Worm (Caenorhabditis elegans) whole organism, L1 larva: ENCODE data around the gene vps-33.1.

ENCODE experiments used
- C04F5.9 ChIP-seq: sonication (generic microtip); optimal IDR thresholded peaks from 2 replicates; lab custom pipeline; 2016; ENCODE audit warnings: missing genetic modification characterization, missing compliant biosample characterization
- C16A3.4 ChIP-seq: fragments of 150-350 bp; optimal IDR thresholded peaks from 2 replicates; lab custom pipeline; 2014; ENCODE audit warnings: missing biosample characterization, missing genetic modification characterization
- F16B12.6 ChIP-seq: fragments of 150-350 bp; optimal IDR thresholded peaks from 2 replicates; lab custom pipeline; 2014; ENCODE audit warnings: missing biosample characterization, missing genetic modification characterization
- aha-1 ChIP-seq: fragments of 150-350 bp; optimal IDR thresholded peaks from 2 replicates; lab custom pipeline; 2014; ENCODE audit warnings: missing biosample characterization, missing genetic modification characterization
- alr-1 ChIP-seq: fragments of 200-800 bp; sonication (Bioruptor generic); optimal IDR thresholded peaks from 2 replicates; lab custom pipeline; 2018; ENCODE audit warnings: borderline replicate concordance, mild to moderate bottlenecking, missing genetic modification characterization, missing compliant biosample characterization
- blmp-1 ChIP-seq: fragments of 150-350 bp; optimal IDR thresholded peaks from 2 replicates; lab custom pipeline; 2014; ENCODE audit warnings: missing biosample characterization, missing genetic modification characterization
- ceh-63 ChIP-seq: fragments of 200-800 bp; sonication (Bioruptor generic); optimal IDR thresholded peaks from 2 replicates; lab custom pipeline; 2018; ENCODE audit warnings: mild to moderate bottlenecking, missing genetic modification characterization, missing compliant biosample characterization
- ceh-88 ChIP-seq: fragments of 200-800 bp; sonication (Bioruptor generic); IDR thresholded peaks from 2 replicates; pipeline ENCODE4 v1.3.6; 2022; ENCODE audit warnings: missing genetic modification characterization, missing compliant biosample characterization
- dpl-1 ChIP-seq, 3 experiments: fragments of 150-350 bp in 2 of 3; sonication (generic microtip) in 1 of 3; optimal IDR thresholded peaks; 2 replicates each; lab custom pipeline; 2014 to 2017; ENCODE audit warnings: missing biosample characterization in 3 of 3, missing genetic modification characterization in 3 of 3, missing genetic modification reagents in 3 of 3
- dsc-1 ChIP-seq: sonication (generic microtip); optimal IDR thresholded peaks from 2 replicates; lab custom pipeline; 2016; ENCODE audit warnings: mild to moderate bottlenecking, missing genetic modification characterization, missing compliant biosample characterization
- efl-1 ChIP-seq, 4 experiments: fragments of 150-350 bp; optimal IDR thresholded peaks in 3 of 4; peaks in 1 of 4; 1 replicate in 1 of 4; 2 replicates in 3 of 4; lab custom pipeline; 2014; ENCODE audit warnings: missing biosample characterization in 2 of 4, missing genetic modification characterization in 2 of 4, missing genetic modification reagents in 2 of 4
- elt-3 ChIP-seq, 6 experiments: fragments of 150-350 bp in 1 of 6; sonication (generic microtip); optimal IDR thresholded peaks; 2 replicates each; lab custom pipeline; 2017 to 2018; ENCODE audit warnings: missing biosample characterization in 6 of 6, missing genetic modification characterization in 6 of 6, inconsistent platforms in 1 of 6
- fkh-4 ChIP-seq: sonication (generic microtip); optimal IDR thresholded peaks from 2 replicates; lab custom pipeline; 2016; ENCODE audit warnings: missing compliant biosample characterization, missing genetic modification characterization, borderline replicate concordance
- fkh-8 ChIP-seq: sonication (generic microtip); optimal IDR thresholded peaks from 2 replicates; lab custom pipeline; 2016; ENCODE audit warnings: mild to moderate bottlenecking, missing genetic modification characterization, missing compliant biosample characterization
- grh-1 ChIP-seq: fragments of 200-800 bp; sonication (Bioruptor generic); IDR thresholded peaks from 2 replicates; pipeline ENCODE4 v1.3.6; 2022; ENCODE audit warnings: missing genetic modification reagents, missing genetic modification characterization, missing compliant biosample characterization
- hlh-4 ChIP-seq: sonication (generic microtip); optimal IDR thresholded peaks from 2 replicates; lab custom pipeline; 2016; ENCODE audit warnings: mild to moderate bottlenecking, missing genetic modification characterization, missing compliant biosample characterization
- hpl-2 ChIP-seq: fragments of 150-350 bp; optimal IDR thresholded peaks from 2 replicates; lab custom pipeline; 2014; ENCODE audit warnings: missing biosample characterization, missing genetic modification reagents, missing genetic modification characterization
- irx-1 ChIP-seq: sonication (generic microtip); optimal IDR thresholded peaks from 2 replicates; lab custom pipeline; 2016; ENCODE audit warnings: missing genetic modification characterization, missing compliant biosample characterization
- lin-14 ChIP-seq: fragments of 200-800 bp; sonication (Bioruptor generic); optimal IDR thresholded peaks from 2 replicates; lab custom pipeline; 2018; ENCODE audit warnings: mild to moderate bottlenecking, missing genetic modification characterization, moderate library complexity, missing compliant biosample characterization
- lin-35 ChIP-seq, 2 experiments: fragments of 150-350 bp; optimal IDR thresholded peaks; 2 replicates each; lab custom pipeline; 2014; ENCODE audit warnings: missing biosample characterization in 2 of 2, missing genetic modification characterization in 2 of 2, missing genetic modification reagents in 2 of 2
- lir-3 ChIP-seq: sonication (generic microtip); optimal IDR thresholded peaks from 2 replicates; lab custom pipeline; 2016; ENCODE audit warnings: mild to moderate bottlenecking, missing genetic modification characterization, moderate library complexity, missing compliant biosample characterization; ENCODE audit not compliant: poor library complexity
- lsy-2 ChIP-seq, 2 experiments: fragments of 150-350 bp; optimal IDR thresholded peaks; 2 replicates each; lab custom pipeline; 2014; ENCODE audit warnings: missing biosample characterization in 2 of 2, missing genetic modification characterization in 2 of 2
- mab-9 ChIP-seq: fragments of 200-800 bp; sonication (Bioruptor generic); IDR thresholded peaks from 2 replicates; pipeline ENCODE4 v1.3.6; 2022; ENCODE audit warnings: missing genetic modification reagents, missing genetic modification characterization, missing compliant biosample characterization
- mdl-1 ChIP-seq, 2 experiments: fragments of 150-350 bp; optimal IDR thresholded peaks; 2 replicates each; lab custom pipeline; 2014 to 2017; ENCODE audit warnings: missing biosample characterization in 2 of 2, missing genetic modification characterization in 2 of 2, inconsistent platforms in 1 of 2
- mep-1 ChIP-seq: fragments of 150-350 bp; optimal IDR thresholded peaks from 2 replicates; lab custom pipeline; 2014; ENCODE audit warnings: missing biosample characterization, missing genetic modification characterization
- nhr-11 ChIP-seq: fragments of 150-350 bp; optimal IDR thresholded peaks from 2 replicates; lab custom pipeline; 2014; ENCODE audit warnings: missing biosample characterization, missing genetic modification characterization
- nhr-19 ChIP-seq: fragments of 200-800 bp; sonication (Bioruptor generic); conservative IDR thresholded peaks from 2 replicates; pipeline ENCODE4 v1.3.6; 2022; ENCODE audit warnings: missing genetic modification characterization, missing compliant biosample characterization
- nhr-20 ChIP-seq: sonication (generic microtip); optimal IDR thresholded peaks from 2 replicates; lab custom pipeline; 2016; ENCODE audit warnings: mild to moderate bottlenecking, missing genetic modification characterization, missing compliant biosample characterization
- nhr-237 ChIP-seq: fragments of 150-350 bp; optimal IDR thresholded peaks from 2 replicates; lab custom pipeline; 2014; ENCODE audit warnings: missing biosample characterization, missing genetic modification characterization
- nhr-28 ChIP-seq: fragments of 150-350 bp; optimal IDR thresholded peaks from 2 replicates; lab custom pipeline; 2014; ENCODE audit warnings: missing biosample characterization, missing genetic modification characterization
- nhr-47 ChIP-seq: sonication (generic microtip); optimal IDR thresholded peaks from 2 replicates; lab custom pipeline; 2016; ENCODE audit warnings: mild to moderate bottlenecking, missing genetic modification characterization, moderate library complexity, missing compliant biosample characterization
- nhr-71 ChIP-seq: sonication (generic microtip); optimal IDR thresholded peaks from 2 replicates; lab custom pipeline; 2016; ENCODE audit warnings: mild to moderate bottlenecking, missing genetic modification characterization, moderate library complexity, missing compliant biosample characterization
- nhr-76 ChIP-seq: sonication (generic microtip); optimal IDR thresholded peaks from 2 replicates; lab custom pipeline; 2017; ENCODE audit warnings: missing biosample characterization, missing genetic modification characterization
- nhr-77 ChIP-seq: fragments of 150-350 bp; optimal IDR thresholded peaks from 2 replicates; lab custom pipeline; 2014; ENCODE audit warnings: missing biosample characterization, missing genetic modification characterization
- nhr-85 ChIP-seq: sonication (generic microtip); peaks from one replicate; lab custom pipeline; 2016; ENCODE audit warnings: missing genetic modification characterization, inconsistent platforms, missing compliant biosample characterization
- pqm-1 ChIP-seq: sonication (generic microtip); optimal IDR thresholded peaks from 3 replicates; lab custom pipeline; 2017; ENCODE audit warnings: missing biosample characterization, missing genetic modification characterization
- rnt-1 ChIP-seq: sonication (generic microtip); optimal IDR thresholded peaks from 2 replicates; lab custom pipeline; 2016; ENCODE audit warnings: mild to moderate bottlenecking, missing genetic modification characterization, moderate library complexity, missing compliant biosample characterization
- snpc-4 ChIP-seq: fragments of 150-350 bp; optimal IDR thresholded peaks from 2 replicates; lab custom pipeline; 2014; ENCODE audit warnings: missing biosample characterization, missing genetic modification characterization
- sox-4 ChIP-seq: sonication (generic microtip); optimal IDR thresholded peaks from 2 replicates; lab custom pipeline; 2016; ENCODE audit warnings: missing genetic modification characterization, missing compliant biosample characterization
- sup-37 ChIP-seq: fragments of 200-800 bp; sonication (Bioruptor generic); optimal IDR thresholded peaks from 2 replicates; lab custom pipeline; 2018; ENCODE audit warnings: mild to moderate bottlenecking, missing genetic modification characterization, missing compliant biosample characterization
- swsn-7 ChIP-seq: sonication (generic microtip); optimal IDR thresholded peaks from 2 replicates; lab custom pipeline; 2016; ENCODE audit warnings: missing genetic modification characterization, missing compliant biosample characterization
- tbx-2 ChIP-seq: sonication (generic microtip); optimal IDR thresholded peaks from 2 replicates; lab custom pipeline; 2016; ENCODE audit warnings: missing genetic modification characterization, missing compliant biosample characterization
- tlp-1 ChIP-seq: fragments of 150-350 bp; optimal IDR thresholded peaks from 2 replicates; lab custom pipeline; 2014; ENCODE audit warnings: missing biosample characterization, missing genetic modification characterization
- unc-130 ChIP-seq: fragments of 150-350 bp; optimal IDR thresholded peaks from 2 replicates; lab custom pipeline; 2017; ENCODE audit warnings: missing biosample characterization, missing genetic modification characterization, inconsistent platforms
- unc-30 ChIP-seq: sonication (generic microtip); optimal IDR thresholded peaks from 2 replicates; lab custom pipeline; 2017; ENCODE audit warnings: missing biosample characterization, missing genetic modification characterization
- unc-98 ChIP-seq: fragments of 200-800 bp; sonication (Bioruptor generic); IDR thresholded peaks from 2 replicates; pipeline ENCODE4 v1.3.6; 2022; ENCODE audit warnings: missing genetic modification characterization, missing compliant biosample characterization
- vab-15 ChIP-seq: sonication (generic microtip); optimal IDR thresholded peaks from 2 replicates; lab custom pipeline; 2017; ENCODE audit warnings: missing genotype, mild to moderate bottlenecking, missing genetic modification characterization, missing compliant biosample characterization
- xbp-1 ChIP-seq: sonication (generic microtip); optimal IDR thresholded peaks from 2 replicates; lab custom pipeline; 2016; ENCODE audit warnings: missing genetic modification characterization, missing compliant biosample characterization
- ztf-11 ChIP-seq, 2 experiments: sonication (generic microtip); optimal IDR thresholded peaks; 2 replicates each; lab custom pipeline; 2016 to 2017; ENCODE audit warnings: missing genetic modification characterization in 2 of 2, missing biosample characterization in 1 of 2, missing compliant biosample characterization in 1 of 2

vps-33.1 gene

DNA sequence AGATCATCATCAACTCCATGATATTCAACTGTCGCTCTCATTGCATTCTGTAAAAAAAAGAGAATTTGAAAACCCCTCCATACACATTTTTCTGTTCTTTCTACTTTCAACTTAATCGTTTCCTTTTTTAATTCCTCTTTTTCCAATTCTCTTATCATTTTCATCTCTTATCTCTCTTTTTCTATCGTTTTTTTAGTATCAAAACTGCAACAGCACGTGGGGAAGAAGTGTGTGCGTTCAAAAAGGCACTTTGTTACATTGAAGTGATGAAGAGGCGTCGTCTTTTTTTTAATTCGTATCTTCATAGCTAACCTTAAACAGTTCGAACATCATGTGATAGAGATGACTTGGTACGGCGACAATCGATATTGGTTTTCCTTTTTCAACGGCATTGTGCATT lies 38.4 kb downstream of the vps-33.1 start (continued):
- TF ChIP-seq C04F5.9 (no peak), nhr-20 (peak; percentile 72), ztf-11 (tag; optimal IDR thresholded peaks at IDR 0.05; lab: Kevin White, UChicago) (no peak), unc-30 (tag; lab: Kevin White, UChicago) (no peak), grh-1 (GFP tag; lab: Robert Waterston, UW) (no peak), nhr-11 (tag; lab: Kevin White, UChicago) (no peak), F16B12.6 (no peak), hlh-4 (tag; lab: Kevin White, UChicago) (no peak), elt-3 (tag; optimal IDR thresholded peaks at IDR 0.05; lab: Kevin White, UChicago) (peak in 5 of 6 experiments; percentile 24 to 98 (median 76)), dsc-1 (no peak), lin-35 (GFP tag; optimal IDR thresholded peaks at IDR 0.05; lab: Kevin White, UChicago) (peak in 1 of 2 experiments; percentile 77), hpl-2 (GFP tag; lab: Kevin White, UChicago) (no peak), lin-14 (GFP tag; lab: Kevin White, UChicago) (peak; percentile 86), nhr-19 (peak; percentile 30; the same call in 1 of the 2 replicates), sox-4 (tag; lab: Kevin White, UChicago) (no peak), mab-9 (GFP tag; lab: Robert Waterston, UW) (no peak), nhr-71 (tag; lab: Kevin White, UChicago) (peak; percentile 64), lsy-2 (tag; optimal IDR thresholded peaks at IDR 0.05; lab: Kevin White, UChicago) (peak in 1 of 2 experiments; percentile 43), nhr-85 (peak; percentile 90)

ce11 chrIII:8739786-8740185 lies 39.1 kb downstream of the vps-33.1 start:
- TF ChIP-seq hpl-2 (GFP tag; lab: Kevin White, UChicago) (no peak), ceh-63 (no peak), C16A3.4 (no peak), nhr-77 (tag; lab: Kevin White, UChicago) (no peak), xbp-1 (no peak), ceh-88 (no peak), nhr-11 (tag; lab: Kevin White, UChicago) (no peak), elt-3 (tag; optimal IDR thresholded peaks at IDR 0.05; lab: Kevin White, UChicago) (no peak), nhr-47 (no peak), vab-15 (tag; lab: Kevin White, UChicago) (no peak), swsn-7 (tag; lab: Kevin White, UChicago) (no peak), unc-98 (no peak), alr-1 (tag; lab: Kevin White, UChicago) (no peak), nhr-85 (no peak), mdl-1 (tag; optimal IDR thresholded peaks at IDR 0.05; lab: Kevin White, UChicago) (peak in 1 of 2 experiments; percentile 27), nhr-20 (no peak), sup-37 (GFP tag; lab: Kevin White, UChicago) (no peak), lin-35 (GFP tag; optimal IDR thresholded peaks at IDR 0.05; lab: Kevin White, UChicago) (peak; percentile 18 to 45), irx-1 (no peak), rnt-1 (tag; lab: Kevin White, UChicago) (peak; percentile 63), unc-130 (tag; lab: Kevin White, UChicago) (no peak), efl-1 (optimal IDR thresholded peaks at IDR 0.05; lab: Kevin White, UChicago) (peak in 1 of 2 experiments; percentile 10), efl-1 (GFP tag; optimal IDR thresholded peaks at IDR 0.05 in 1 of 2; lab: Kevin White, UChicago) (peak; percentile 3 to 84), tbx-2 (tag; lab: Kevin White, UChicago) (no peak), unc-30 (tag; lab: Kevin White, UChicago) (no peak), fkh-8 (no peak), nhr-28 (tag; lab: Kevin White, UChicago) (no peak), nhr-76 (tag; lab: Kevin White, UChicago) (no peak), pqm-1 (no peak), lir-3 (tag; lab: Kevin White, UChicago) (no peak), hlh-4 (tag; lab: Kevin White, UChicago) (no peak), blmp-1 (tag; lab: Kevin White, UChicago) (no peak), fkh-4 (tag; lab: Kevin White, UChicago) (no peak), tlp-1 (tag; lab: Kevin White, UChicago) (no peak), C04F5.9 (no peak), aha-1 (tag; lab: Kevin White, UChicago) (no peak), lin-14 (GFP tag; lab: Kevin White, UChicago) (peak; percentile 42), snpc-4 (tag; lab: Kevin White, UChicago) (no peak), nhr-19 (peak; percentile 54), lsy-2 (tag; optimal IDR thresholded peaks at IDR 0.05; lab: Kevin White, UChicago) (peak in 1 of 2 experiments; percentile 23), mab-9 (GFP tag; lab: Robert Waterston, UW) (no peak), mep-1 (no peak), dpl-1 (GFP tag; optimal IDR thresholded peaks at IDR 0.05; lab: Kevin White, UChicago) (peak in 1 of 3 experiments; percentile 3), nhr-237 (tag; lab: Kevin White, UChicago) (no peak)
